Worm (Caenorhabditis elegans) whole organism, young adult: ENCODE measurements around the gene W08E12.9.

Experiments
- F49E8.2 ChIP-seq: sonication (generic microtip); optimal IDR thresholded peaks from 3 replicates; lab custom pipeline; 2017; ENCODE audit warnings: missing genetic modification characterization, mild to moderate bottlenecking, missing compliant biosample characterization, antibody characterized with exemption, moderate library complexity; ENCODE audit not compliant: insufficient read depth
- Y67H2A.10 ChIP-seq: fragments of 200-800 bp; sonication (Bioruptor generic); conservative IDR thresholded peaks from 2 replicates; pipeline ENCODE4 v1.3.6; 2022; ENCODE audit warnings: missing genetic modification reagents, missing genetic modification characterization, missing compliant biosample characterization
- efl-1 ChIP-seq: fragments of 150-350 bp; optimal IDR thresholded peaks from 2 replicates; lab custom pipeline; 2014; ENCODE audit warnings: missing biosample characterization, missing genetic modification reagents, missing genetic modification characterization
- egl-44 ChIP-seq: fragments of 200-800 bp; sonication (Bioruptor generic); IDR thresholded peaks from 2 replicates; pipeline ENCODE4 v1.3.6; 2022; ENCODE audit warnings: missing genetic modification reagents, missing genetic modification characterization, missing compliant biosample characterization
- let-526 ChIP-seq: fragments of 200-800 bp; sonication (Bioruptor generic); IDR thresholded peaks from 2 replicates; pipeline ENCODE4 v1.3.6; 2022; ENCODE audit warnings: missing genetic modification reagents, missing genetic modification characterization, missing compliant biosample characterization
- lin-35 ChIP-seq, 3 experiments: fragments of 150-350 bp in 2 of 3; sonication (generic microtip) in 1 of 3; optimal IDR thresholded peaks; 2 replicates each; lab custom pipeline; 2014 to 2018; ENCODE audit warnings: missing biosample characterization in 3 of 3, missing genetic modification characterization in 3 of 3, missing genetic modification reagents in 3 of 3
- lsy-27 ChIP-seq: sonication (generic microtip); optimal IDR thresholded peaks from 2 replicates; lab custom pipeline; 2017; ENCODE audit warnings: missing genetic modification characterization, mild to moderate bottlenecking, missing compliant biosample characterization, antibody characterized with exemption, missing genotype, borderline replicate concordance; ENCODE audit not compliant: insufficient read depth
- mcd-1 ChIP-seq: fragments of 200-800 bp; sonication (Bioruptor generic); IDR thresholded peaks from 2 replicates; pipeline ENCODE4 v1.3.6; 2022; ENCODE audit warnings: missing genetic modification reagents, missing genetic modification characterization, missing compliant biosample characterization
- sptf-2 ChIP-seq: fragments of 200-800 bp; sonication (Bioruptor generic); optimal IDR thresholded peaks from 2 replicates; lab custom pipeline; 2018; ENCODE audit warnings: mild to moderate bottlenecking, missing genetic modification characterization, missing compliant biosample characterization
- unc-130 ChIP-seq: sonication (generic microtip); optimal IDR thresholded peaks from 2 replicates; lab custom pipeline; 2016; ENCODE audit warnings: missing genetic modification reagents, missing genetic modification characterization, missing compliant biosample characterization

DNA sequence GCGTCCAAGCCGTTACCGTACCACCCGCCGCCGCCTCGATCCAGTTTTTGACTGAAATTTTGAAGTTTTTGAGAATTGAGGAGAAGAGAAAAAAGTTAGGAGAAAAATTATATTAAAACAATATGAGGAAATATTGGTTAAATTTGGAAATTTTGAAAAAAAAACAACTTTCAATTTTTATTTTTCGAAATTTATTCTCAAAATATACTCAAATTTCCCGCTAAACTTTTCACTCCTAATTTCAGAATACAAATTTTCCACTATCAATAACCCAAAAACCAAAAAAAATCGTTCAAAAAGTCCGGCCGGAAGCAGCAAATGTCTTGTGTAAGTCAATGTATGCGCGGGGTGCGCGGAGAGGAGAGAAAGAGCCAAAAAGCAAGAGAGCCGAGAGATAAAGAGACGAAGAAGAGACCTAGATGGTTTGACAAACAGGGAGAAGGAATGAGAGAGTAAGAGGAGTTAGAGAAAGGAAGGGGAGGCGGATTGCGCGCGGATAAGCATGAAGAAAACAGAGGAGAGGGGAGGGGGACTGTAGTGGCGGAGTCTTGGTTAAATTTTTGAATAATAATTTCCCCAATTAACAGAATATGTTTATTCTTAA lies 42.7 kb upstream of the W08E12.9 start, which contains the start of gene elks-1:
- no peak for TF ChIP-seq Y67H2A.10 (GFP tag; lab: Robert Waterston, UW)
- no peak for TF ChIP-seq mcd-1 (GFP tag; lab: Robert Waterston, UW)
- TF ChIP-seq lin-35 (GFP tag; optimal IDR thresholded peaks at IDR 0.05; lab: Kevin White, UChicago): no peak
- no peak for TF ChIP-seq sptf-2 (GFP tag; lab: Kevin White, UChicago)
- TF ChIP-seq F49E8.2: no peak
- TF ChIP-seq let-526: no peak
- no peak for TF ChIP-seq efl-1 (GFP tag; lab: Kevin White, UChicago)
- TF ChIP-seq lsy-27 (tag; lab: Kevin White, UChicago): no peak
- no peak for TF ChIP-seq egl-44
- no peak for TF ChIP-seq unc-130 (GFP tag; lab: Kevin White, UChicago)
